ENCODE assay signal across 1 fruit fly cellular context in the genomic region with DNA sequence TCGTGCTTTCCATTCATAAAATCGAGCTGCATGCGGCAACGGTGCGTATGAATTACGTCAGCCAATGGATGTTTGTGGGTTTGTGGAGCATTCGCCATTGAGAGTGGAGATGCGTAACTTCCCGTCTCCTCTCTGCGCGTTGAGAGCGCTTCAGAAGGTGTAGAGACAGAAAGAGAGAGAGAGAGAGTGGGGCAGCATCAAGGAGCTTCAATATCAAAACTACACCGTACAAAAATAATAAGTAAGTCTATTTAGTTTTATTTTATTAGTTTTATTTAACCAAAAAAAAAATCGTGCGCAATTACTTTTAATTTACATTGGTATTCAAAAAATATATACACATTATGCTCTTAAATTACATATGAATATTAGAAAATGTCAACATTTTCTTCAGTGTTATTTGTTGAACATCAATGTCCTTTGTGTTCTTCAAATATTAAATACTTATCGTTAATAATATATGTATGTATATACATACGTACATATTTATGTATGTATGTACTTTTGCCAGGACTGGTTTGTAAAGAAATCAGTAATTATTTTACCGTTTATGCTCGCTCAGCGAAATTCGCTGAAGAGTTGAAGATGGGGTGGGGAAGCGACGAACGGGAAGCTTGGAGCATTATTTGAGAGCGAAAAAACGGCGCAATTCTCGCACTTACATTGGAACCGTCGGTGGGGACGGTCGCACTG.
TF ChIP-seq lines count a peak whose summit lies in the region.

Gene CG10365 (plus strand): TSS at position 652 of the 693 bp plus-strand sequence.

TF ChIP-seq in whole organism, embryonic, 481 proteins besides CTCF, POLR2A, EP300 and RAD21 (continued from another document and continues in another):
- TF ChIP-seq Oli (tag; optimal IDR thresholded peaks at IDR 0.05; lab: Kevin White, UChicago) (peak; percentile 85), HmgD (GFP tag; optimal IDR thresholded peaks at IDR 0.05; lab: Kevin White, UChicago) (no peak), her (GFP tag; optimal IDR thresholded peaks at IDR 0.05; lab: Kevin White, UChicago) (no peak), da (GFP tag; optimal IDR thresholded peaks at IDR 0.05; lab: Kevin White, UChicago) (no peak), Meics (GFP tag; optimal IDR thresholded peaks at IDR 0.05; lab: Kevin White, UChicago) (peak; percentile 93), sr (GFP tag; IDR thresholded peaks at IDR 0.05; lab: Robert Waterston, UW) (0 out of 3 replicates have a peak, but pooled peaks have one; percentile 22), Dp (GFP tag; optimal IDR thresholded peaks at IDR 0.05; lab: Kevin White, UChicago) (no peak), CG14050 (GFP tag; IDR thresholded peaks at IDR 0.05; lab: Robert Waterston, UW) (peak; percentile 70; the same call in 2 of the 3 replicates), dati (GFP tag; IDR thresholded peaks at IDR 0.05; lab: Robert Waterston, UW) (peak; percentile 38; the same call in 1 of the 2 replicates), CG7745 (tag; optimal IDR thresholded peaks at IDR 0.05; lab: Kevin White, UChicago) (no peak), dimm (GFP tag; IDR thresholded peaks at IDR 0.05; lab: Robert Waterston, UW) (peak; percentile 59), fd3F (GFP tag; optimal IDR thresholded peaks at IDR 0.05; lab: Kevin White, UChicago) (peak; percentile 90), CG8924 (tag; optimal IDR thresholded peaks at IDR 0.05; lab: Kevin White, UChicago) (peak; percentile 85), luna (GFP tag; optimal IDR thresholded peaks at IDR 0.05; lab: Kevin White, UChicago) (no peak), NC2α (GFP tag; optimal IDR thresholded peaks at IDR 0.05; lab: Kevin White, UChicago) (no peak), chm (GFP tag; IDR thresholded peaks at IDR 0.05; lab: Robert Waterston, UW) (no peak; the same call in 1 of the 2 replicates), Doc3 (GFP tag; IDR thresholded peaks at IDR 0.05; lab: Robert Waterston, UW; ENCODE audit: partially characterized antibody) (no peak), CG33557 (GFP tag; optimal IDR thresholded peaks at IDR 0.05; lab: Kevin White, UChicago) (no peak), CG6272 (GFP tag; IDR thresholded peaks at IDR 0.05; lab: Robert Waterston, UW) (peak; percentile 32; the same call in 1 of the 2 replicates), Opbp (GFP tag; IDR thresholded peaks at IDR 0.05; lab: Robert Waterston, UW; ENCODE audit: partially characterized antibody) (no peak), CG1602 (GFP tag; optimal IDR thresholded peaks at IDR 0.05; lab: Kevin White, UChicago) (peak; percentile 75), vvl (GFP tag; IDR thresholded peaks at IDR 0.05; lab: Robert Waterston, UW) (peak; percentile 93), Vsx1 (GFP tag; optimal IDR thresholded peaks at IDR 0.05; lab: Kevin White, UChicago) (peak; percentile 43), hbn (GFP tag; IDR thresholded peaks at IDR 0.05; lab: Robert Waterston, UW; ENCODE audit: partially characterized antibody) (no peak), CG8944 (GFP tag; optimal IDR thresholded peaks at IDR 0.05; lab: Kevin White, UChicago) (no peak), Dip2 (GFP tag; IDR thresholded peaks at IDR 0.05; lab: Robert Waterston, UW) (no peak), unpg (GFP tag; optimal IDR thresholded peaks at IDR 0.05; lab: Kevin White, UChicago) (peak; percentile 93), gce (GFP tag; IDR thresholded peaks at IDR 0.05; lab: Robert Waterston, UW) (peak; percentile 87; the same call in 2 of the 3 replicates), unc-4 (GFP tag; IDR thresholded peaks at IDR 0.05; lab: Robert Waterston, UW; ENCODE audit: partially characterized antibody) (0 out of 2 replicates have a peak, but pooled peaks have one; percentile 12), CG10979 (tag; optimal IDR thresholded peaks at IDR 0.05; lab: Kevin White, UChicago) (peak; percentile 82), Hsf (GFP tag; optimal IDR thresholded peaks at IDR 0.05; lab: Kevin White, UChicago) (peak; percentile 38), cas (GFP tag; IDR thresholded peaks at IDR 0.05; lab: Robert Waterston, UW) (0 out of 2 replicates have a peak, but pooled peaks have one; percentile 50), Ada2b (GFP tag; IDR thresholded peaks at IDR 0.05; lab: Robert Waterston, UW) (peak; percentile 88), Deaf1 (tag; optimal IDR thresholded peaks at IDR 0.05; lab: Kevin White, UChicago) (peak; percentile 40), Gsc (GFP tag; IDR thresholded peaks at IDR 0.05; lab: Robert Waterston, UW) (no peak), E2f1 (GFP tag; IDR thresholded peaks at IDR 0.05; lab: Robert Waterston, UW) (peak; percentile 86), CG3838 (GFP tag; optimal IDR thresholded peaks at IDR 0.05; lab: Kevin White, UChicago) (peak; percentile 6), CG16813 (GFP tag; IDR thresholded peaks at IDR 0.05; lab: Robert Waterston, UW; ENCODE audit: partially characterized antibody) (no peak), CG30403 (GFP tag; optimal IDR thresholded peaks at IDR 0.05; lab: Kevin White, UChicago) (peak; percentile 90), E2f2 (GFP tag; IDR thresholded peaks at IDR 0.05; lab: Robert Waterston, UW) (peak; percentile 56; the same call in 1 of the 2 replicates), CG32772 (GFP tag; IDR thresholded peaks at IDR 0.05; lab: Robert Waterston, UW) (peak; percentile 85), CG30020 (tag; optimal IDR thresholded peaks at IDR 0.05; lab: Kevin White, UChicago) (no peak), Tbp (GFP tag; optimal IDR thresholded peaks at IDR 0.05; lab: Kevin White, UChicago) (no peak), Rx (GFP tag; IDR thresholded peaks at IDR 0.05; lab: Robert Waterston, UW) (no peak), Fer2 (tag; optimal IDR thresholded peaks at IDR 0.05; lab: Kevin White, UChicago) (peak; percentile 75), Scr (GFP tag; IDR thresholded peaks at IDR 0.05; lab: Robert Waterston, UW; ENCODE audit: partially characterized antibody) (no peak), CG34224 (GFP tag; IDR thresholded peaks at IDR 0.05; lab: Robert Waterston, UW; ENCODE audit: partially characterized antibody) (no peak), CG14860 (GFP tag; IDR thresholded peaks at IDR 0.05; lab: Robert Waterston, UW; ENCODE audit: partially characterized antibody) (no peak), chif (GFP tag; optimal IDR thresholded peaks at IDR 0.05; lab: Kevin White, UChicago) (peak in 1 of 2 experiments; percentile 14), Sox102F (GFP tag; optimal IDR thresholded peaks at IDR 0.05; lab: Kevin White, UChicago) (peak; percentile 93), CkIIα-i1 (GFP tag; IDR thresholded peaks at IDR 0.05; lab: Robert Waterston, UW) (no peak), cg (GFP tag; optimal IDR thresholded peaks at IDR 0.05; lab: Kevin White, UChicago) (no peak), Xrp1 (GFP tag; IDR thresholded peaks at IDR 0.05; lab: Robert Waterston, UW) (peak; percentile 86), tap (tag; optimal IDR thresholded peaks at IDR 0.05; lab: Kevin White, UChicago) (peak; percentile 71), stc (GFP tag; IDR thresholded peaks at IDR 0.05; lab: Robert Waterston, UW) (peak; percentile 90), Antp (GFP tag; optimal IDR thresholded peaks at IDR 0.05; lab: Kevin White, UChicago) (no peak), hth (optimal IDR thresholded peaks at IDR 0.05; lab: Kevin White, UChicago) (no peak), sens (GFP tag; lab: Kevin White, UChicago) (peak; percentile 57), Camta (GFP tag; optimal IDR thresholded peaks at IDR 0.05; lab: Kevin White, UChicago) (peak; percentile 17), dan (GFP tag; IDR thresholded peaks at IDR 0.05; lab: Robert Waterston, UW) (no peak), gem (tag; optimal IDR thresholded peaks at IDR 0.05; lab: Kevin White, UChicago) (peak; percentile 96), sim (GFP tag; IDR thresholded peaks at IDR 0.05; lab: Robert Waterston, UW) (peak; percentile 64; the same call in 1 of the 2 replicates), CG4360 (GFP tag; IDR thresholded peaks at IDR 0.05; lab: Robert Waterston, UW) (no peak), org-1 (GFP tag; optimal IDR thresholded peaks at IDR 0.05; lab: Kevin White, UChicago) (peak; percentile 72), knrl (GFP tag; IDR thresholded peaks at IDR 0.05; lab: Robert Waterston, UW; ENCODE audit: partially characterized antibody) (no peak), CG6765 (GFP tag; optimal IDR thresholded peaks at IDR 0.05; lab: Kevin White, UChicago) (peak; percentile 72), CG13123 (GFP tag; optimal IDR thresholded peaks at IDR 0.05; lab: Kevin White, UChicago) (peak; percentile 78), chn (GFP tag; optimal IDR thresholded peaks at IDR 0.05; lab: Kevin White, UChicago) (no peak), H15 (GFP tag; IDR thresholded peaks at IDR 0.05; lab: Robert Waterston, UW) (peak; percentile 67), nerfin-1 (tag; optimal IDR thresholded peaks at IDR 0.05; lab: Kevin White, UChicago) (peak; percentile 80), CG17568 (GFP tag; optimal IDR thresholded peaks at IDR 0.05; lab: Kevin White, UChicago) (peak; percentile 55), CG11456 (GFP tag; IDR thresholded peaks at IDR 0.05; lab: Robert Waterston, UW) (peak; percentile 72), otp (GFP tag; IDR thresholded peaks at IDR 0.05; lab: Robert Waterston, UW) (0 out of 3 replicates have a peak, but pooled peaks have one; percentile 19), sisA (GFP tag; IDR thresholded peaks at IDR 0.05; lab: Robert Waterston, UW) (peak; percentile 76), CG17328 (GFP tag; IDR thresholded peaks at IDR 0.05; lab: Robert Waterston, UW) (peak; percentile 85), CG8089 (GFP tag; optimal IDR thresholded peaks at IDR 0.05; lab: Kevin White, UChicago) (no peak), CG43689 (GFP tag; IDR thresholded peaks at IDR 0.05; lab: Robert Waterston, UW) (peak; percentile 59), CG31388 (GFP tag; optimal IDR thresholded peaks at IDR 0.05; lab: Kevin White, UChicago) (peak; percentile 32), ems (GFP tag; optimal IDR thresholded peaks at IDR 0.05; lab: Kevin White, UChicago) (no peak), CG1832 (GFP tag; optimal IDR thresholded peaks at IDR 0.05; lab: Kevin White, UChicago) (no peak), zfh1 (GFP tag; IDR thresholded peaks at IDR 0.05; lab: Robert Waterston, UW) (0 out of 3 replicates have a peak, but pooled peaks have one; percentile 50), CG14667 (GFP tag; IDR thresholded peaks at IDR 0.05; lab: Robert Waterston, UW) (peak; percentile 62), Hr78 (GFP tag; optimal IDR thresholded peaks at IDR 0.05; lab: Kevin White, UChicago) (peak in 1 of 2 experiments; percentile 33), Hmx (GFP tag; optimal IDR thresholded peaks at IDR 0.05; lab: Kevin White, UChicago) (no peak), Dref (GFP tag; IDR thresholded peaks at IDR 0.05; lab: Robert Waterston, UW) (no peak), CG14965 (GFP tag; optimal IDR thresholded peaks at IDR 0.05; lab: Kevin White, UChicago; ENCODE audit: borderline replicate concordance) (no peak), B-H1 (GFP tag; IDR thresholded peaks at IDR 0.05; lab: Robert Waterston, UW) (peak; percentile 77), CG1647 (GFP tag; optimal IDR thresholded peaks at IDR 0.05; lab: Kevin White, UChicago) (no peak), az2 (GFP tag; optimal IDR thresholded peaks at IDR 0.05; lab: Kevin White, UChicago) (peak; percentile 81), dpn (GFP tag; optimal IDR thresholded peaks at IDR 0.05; lab: Kevin White, UChicago) (peak in 1 of 2 experiments; percentile 86), fd64A (GFP tag; optimal IDR thresholded peaks at IDR 0.05; lab: Kevin White, UChicago) (no peak), CG7271 (tag; optimal IDR thresholded peaks at IDR 0.05; lab: Kevin White, UChicago) (no peak), gfzf (GFP tag; optimal IDR thresholded peaks at IDR 0.05; lab: Kevin White, UChicago) (no peak), CG2678 (tag; optimal IDR thresholded peaks at IDR 0.05; lab: Kevin White, UChicago) (peak; percentile 96), crc (GFP tag; optimal IDR thresholded peaks at IDR 0.05; lab: Kevin White, UChicago) (no peak), BtbVII (GFP tag; optimal IDR thresholded peaks at IDR 0.05; lab: Kevin White, UChicago) (peak; percentile 89), ato (GFP tag; IDR thresholded peaks at IDR 0.05; lab: Robert Waterston, UW; ENCODE audit: partially characterized antibody) (no peak), ERR (GFP tag; optimal IDR thresholded peaks at IDR 0.05; lab: Kevin White, UChicago) (no peak), ac (GFP tag; optimal IDR thresholded peaks at IDR 0.05; lab: Kevin White, UChicago) (no peak), gsb-n (tag; optimal IDR thresholded peaks at IDR 0.05; lab: Kevin White, UChicago) (peak; percentile 79), zfh2 (GFP tag; optimal IDR thresholded peaks at IDR 0.05; lab: Kevin White, UChicago) (no peak), C15 (GFP tag; IDR thresholded peaks at IDR 0.05; lab: Robert Waterston, UW) (peak; percentile 62; the same call in 2 of the 3 replicates), CG12659 (GFP tag; optimal IDR thresholded peaks at IDR 0.05; lab: Kevin White, UChicago) (peak; percentile 93), CG7372 (GFP tag; IDR thresholded peaks at IDR 0.05; lab: Robert Waterston, UW) (peak; percentile 56; the same call in 1 of the 2 replicates), CG11696 (GFP tag; IDR thresholded peaks at IDR 0.05; lab: Robert Waterston, UW) (peak; percentile 70), D19B (GFP tag; optimal IDR thresholded peaks at IDR 0.05; lab: Kevin White, UChicago) (peak; percentile 61), grau (tag; optimal IDR thresholded peaks at IDR 0.05; lab: Kevin White, UChicago) (peak; percentile 86), YL-1 (GFP tag; optimal IDR thresholded peaks at IDR 0.05; lab: Kevin White, UChicago) (no peak), pan (optimal IDR thresholded peaks at IDR 0.05; lab: Kevin White, UChicago) (no peak), pan (GFP tag; optimal IDR thresholded peaks at IDR 0.05 in 1 of 2, IDR thresholded peaks at IDR 0.05 in 1 of 2) (peak in 1 of 2 experiments; percentile 93), CG6175 (GFP tag; IDR thresholded peaks at IDR 0.05; lab: Robert Waterston, UW) (0 out of 3 replicates have a peak, but pooled peaks have one; percentile 46), eve (GFP tag; optimal IDR thresholded peaks at IDR 0.05; lab: Kevin White, UChicago) (peak in 1 of 2 experiments; percentile 78), ara (GFP tag; IDR thresholded peaks at IDR 0.05; lab: Robert Waterston, UW) (no peak), CG5953 (GFP tag; IDR thresholded peaks at IDR 0.05; lab: Robert Waterston, UW) (peak; percentile 63; the same call in 1 of the 2 replicates), Nf-YC (tag; optimal IDR thresholded peaks at IDR 0.05; lab: Kevin White, UChicago) (peak; percentile 64), CG18011 (GFP tag; optimal IDR thresholded peaks at IDR 0.05; lab: Kevin White, UChicago) (peak; percentile 34), CG14710 (tag; optimal IDR thresholded peaks at IDR 0.05; lab: Kevin White, UChicago) (peak; percentile 67), CG10654 (GFP tag; optimal IDR thresholded peaks at IDR 0.05; lab: Kevin White, UChicago) (peak; percentile 73), CG17912 (GFP tag; optimal IDR thresholded peaks at IDR 0.05; lab: Kevin White, UChicago) (no peak), gcm (GFP tag; optimal IDR thresholded peaks at IDR 0.05; lab: Kevin White, UChicago) (peak; percentile 91)
